Fruit fly (Drosophila melanogaster): Measurements from ENCODE around the gene CG4617.

CG4617 gene

DNA sequence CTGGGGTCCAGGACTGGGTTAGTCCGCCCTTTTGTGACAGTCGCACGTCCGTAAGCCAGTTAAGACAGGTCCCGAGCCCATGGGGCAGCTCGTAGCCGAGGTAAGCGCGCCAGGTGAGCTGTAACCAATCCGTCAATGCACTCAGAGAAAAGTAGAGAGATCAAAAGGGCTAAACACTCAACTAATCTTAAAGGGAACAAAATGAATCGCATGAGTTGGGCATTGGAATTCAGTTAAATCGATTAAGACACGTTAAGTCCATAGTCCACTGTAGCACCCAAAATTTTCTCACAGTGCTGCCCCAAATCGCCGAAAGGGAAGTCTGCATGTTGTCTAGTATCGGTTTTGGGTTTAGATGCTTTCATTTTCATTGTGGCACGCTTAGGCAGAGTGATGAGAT, 40.7 kb downstream of the CG4617 start:
- TF ChIP-seq Hr4 (GFP tag; optimal IDR thresholded peaks at IDR 0.05) (no peak), topi (GFP tag; optimal IDR thresholded peaks at IDR 0.05) (no peak), CG32006 (GFP tag; optimal IDR thresholded peaks at IDR 0.05) (no peak), CG9139 (GFP tag; optimal IDR thresholded peaks at IDR 0.05) (no peak), CG6808 (GFP tag; optimal IDR thresholded peaks at IDR 0.05) (no peak), CG11294 (GFP tag; IDR thresholded peaks at IDR 0.05) (no peak)

DNA sequence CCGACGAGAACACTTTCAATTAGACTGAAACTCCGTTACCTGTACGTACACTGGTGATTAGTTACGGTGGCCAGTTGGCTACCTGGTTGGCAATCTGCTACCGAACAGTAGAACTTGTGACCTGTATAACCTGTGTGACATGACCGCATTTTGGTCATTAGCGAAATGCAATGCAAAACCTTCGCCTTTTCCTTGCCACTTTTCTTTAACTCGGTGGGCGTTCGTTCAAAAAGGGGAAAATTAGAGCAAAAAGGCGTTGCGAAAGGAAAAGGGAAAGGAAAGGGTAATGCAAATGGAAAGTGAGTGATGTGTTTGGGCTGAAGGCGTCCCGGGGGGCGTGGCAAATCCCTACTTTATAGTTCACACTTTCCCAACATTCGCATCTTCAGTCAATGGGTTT, 45.3 kb downstream of the CG4617 start:
- TF ChIP-seq vri (GFP tag; optimal IDR thresholded peaks at IDR 0.05) (no peak), dac (GFP tag; optimal IDR thresholded peaks at IDR 0.05) (no peak), spab (GFP tag; optimal IDR thresholded peaks at IDR 0.05) (no peak), CG9139 (GFP tag; optimal IDR thresholded peaks at IDR 0.05) (no peak), CG6276 (GFP tag; optimal IDR thresholded peaks at IDR 0.05) (no peak), CG16779 (tag; optimal IDR thresholded peaks at IDR 0.05) (no peak), CG3032 (tag; optimal IDR thresholded peaks at IDR 0.05) (no peak), cyc (GFP tag; optimal IDR thresholded peaks at IDR 0.05) (no peak), CG6163 (GFP tag; IDR thresholded peaks at IDR 0.05) (no peak), CG8319 (GFP tag; optimal IDR thresholded peaks at IDR 0.05) (no peak), CG15336 (GFP tag; IDR thresholded peaks at IDR 0.05) (no peak), Sox15 (GFP tag; optimal IDR thresholded peaks at IDR 0.05) (no peak), Hr4 (GFP tag; optimal IDR thresholded peaks at IDR 0.05) (no peak), Blimp-1 (GFP tag; optimal IDR thresholded peaks at IDR 0.05) (no peak), CG10631 (GFP tag; optimal IDR thresholded peaks at IDR 0.05) (no peak), CG1621 (tag; optimal IDR thresholded peaks at IDR 0.05) (no peak), Eip93F (GFP tag; optimal IDR thresholded peaks at IDR 0.05) (no peak), Hr39 (GFP tag; optimal IDR thresholded peaks at IDR 0.05) (no peak), ss (GFP tag; optimal IDR thresholded peaks at IDR 0.05) (no peak)

Data from whole organism, prepupa.